Fruit fly (Drosophila melanogaster): ENCODE measurements around the gene CG14937.
A peak's percentile ranks its signal among the peaks of the same experiment; 100 is the strongest.

CG14937 gene

DNA sequence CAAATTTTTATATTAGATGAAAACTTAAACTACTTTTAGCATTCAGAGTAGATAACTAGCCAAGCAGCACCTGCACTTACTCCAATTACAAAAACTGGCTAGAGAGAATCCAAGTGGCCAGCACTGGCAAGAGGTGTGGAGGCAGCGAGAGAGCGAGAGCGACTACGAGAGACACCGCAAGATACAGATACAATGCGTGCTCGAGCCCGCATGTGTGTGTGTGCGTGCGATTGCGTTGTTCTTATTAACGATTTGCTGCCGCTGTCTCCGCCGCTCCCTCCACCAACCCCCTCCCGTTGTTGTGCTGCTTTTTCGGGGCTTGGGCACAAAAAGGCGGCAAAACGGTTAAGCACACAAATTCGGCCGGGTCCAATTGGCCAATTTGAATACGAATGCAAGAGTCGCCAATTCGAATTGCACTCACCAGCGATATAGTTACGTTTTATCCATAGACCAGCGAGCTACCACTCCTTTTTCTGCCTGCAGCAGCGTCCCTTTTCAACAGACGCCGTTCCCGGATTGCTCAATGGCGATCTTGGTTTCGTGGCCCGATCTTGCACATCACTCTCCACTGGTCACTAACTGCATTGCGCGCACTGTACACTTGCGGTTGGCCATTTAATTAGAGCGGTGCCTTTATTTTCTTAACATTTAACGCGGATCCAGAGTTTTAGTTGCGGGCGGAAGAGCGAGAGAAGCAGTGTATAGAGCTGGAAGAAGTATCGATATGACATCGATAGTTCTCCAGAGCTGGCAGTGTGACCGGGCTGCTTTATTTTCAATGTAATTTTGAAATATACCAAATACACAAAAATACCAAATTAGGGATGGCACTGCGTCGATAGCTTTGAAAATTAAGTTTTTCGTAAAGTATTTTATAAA lies 15.1 kb upstream of the CG14937 start, which contains the start of gene crol (continued):
- peak; percentile 47 for TF ChIP-seq Lpt (GFP tag; optimal IDR thresholded peaks at IDR 0.05)
- TF ChIP-seq CG8119 (GFP tag; IDR thresholded peaks at IDR 0.05), result no peak; the same call in 2 of the 3 replicates
- no peak for TF ChIP-seq Met (GFP tag; optimal IDR thresholded peaks at IDR 0.05)
- TF ChIP-seq CG1621 (tag; optimal IDR thresholded peaks at IDR 0.05), result peak; percentile 42
- TF ChIP-seq OdsH (GFP tag; optimal IDR thresholded peaks at IDR 0.05), result peak; percentile 15
- no peak for TF ChIP-seq CG3919 (GFP tag; optimal IDR thresholded peaks at IDR 0.05)
- TF ChIP-seq Eip75B (GFP tag; optimal IDR thresholded peaks at IDR 0.05), result no peak
- no peak for TF ChIP-seq net (GFP tag; optimal IDR thresholded peaks at IDR 0.05)
- TF ChIP-seq Hr4 (GFP tag; optimal IDR thresholded peaks at IDR 0.05), result no peak
- TF ChIP-seq Smox (GFP tag; optimal IDR thresholded peaks at IDR 0.05), result no peak

DNA sequence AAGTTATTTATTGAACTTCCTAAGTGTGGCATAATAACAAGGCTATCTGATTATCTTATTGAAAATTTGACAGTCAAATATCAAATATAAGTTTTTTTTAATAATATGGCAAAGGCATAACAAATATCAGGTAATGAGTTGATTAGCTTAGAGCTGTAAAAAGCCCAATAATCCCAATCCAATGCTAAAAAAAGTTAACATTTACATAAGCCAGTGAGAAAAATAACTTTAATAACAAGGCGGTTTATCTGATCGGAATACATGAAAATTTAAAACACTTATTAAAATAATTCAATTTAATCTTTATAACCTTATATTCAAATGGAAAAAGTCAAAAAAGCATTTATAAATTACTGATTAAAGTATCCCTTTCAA lies 14.4 kb upstream of the CG14937 start:
- TF ChIP-seq CG6276 (GFP tag; optimal IDR thresholded peaks at IDR 0.05), result no peak
- TF ChIP-seq Hr4 (GFP tag; optimal IDR thresholded peaks at IDR 0.05), result peak; percentile 6
- no peak for TF ChIP-seq Lpt (GFP tag; optimal IDR thresholded peaks at IDR 0.05)
- no peak for TF ChIP-seq dsx (GFP tag; optimal IDR thresholded peaks at IDR 0.05; ENCODE audit: poor library complexity, severe bottlenecking)
- peak; percentile 1 for TF ChIP-seq fd59A (GFP tag; optimal IDR thresholded peaks at IDR 0.05)
- peak; percentile 25 for TF ChIP-seq CG32006 (GFP tag; optimal IDR thresholded peaks at IDR 0.05)
- no peak for TF ChIP-seq CG1621 (tag; optimal IDR thresholded peaks at IDR 0.05)
- TF ChIP-seq fkh (GFP tag; optimal IDR thresholded peaks at IDR 0.05), result no peak
- no peak for TF ChIP-seq spab (GFP tag; optimal IDR thresholded peaks at IDR 0.05)
- TF ChIP-seq Smox (GFP tag; optimal IDR thresholded peaks at IDR 0.05), result peak; percentile 23
- no peak for TF ChIP-seq CG9139 (GFP tag; optimal IDR thresholded peaks at IDR 0.05)
- no peak for TF ChIP-seq CG8632 (GFP tag; optimal IDR thresholded peaks at IDR 0.05)
- TF ChIP-seq Eip75B (GFP tag; optimal IDR thresholded peaks at IDR 0.05), result no peak
- TF ChIP-seq svp (GFP tag), result no peak

DNA sequence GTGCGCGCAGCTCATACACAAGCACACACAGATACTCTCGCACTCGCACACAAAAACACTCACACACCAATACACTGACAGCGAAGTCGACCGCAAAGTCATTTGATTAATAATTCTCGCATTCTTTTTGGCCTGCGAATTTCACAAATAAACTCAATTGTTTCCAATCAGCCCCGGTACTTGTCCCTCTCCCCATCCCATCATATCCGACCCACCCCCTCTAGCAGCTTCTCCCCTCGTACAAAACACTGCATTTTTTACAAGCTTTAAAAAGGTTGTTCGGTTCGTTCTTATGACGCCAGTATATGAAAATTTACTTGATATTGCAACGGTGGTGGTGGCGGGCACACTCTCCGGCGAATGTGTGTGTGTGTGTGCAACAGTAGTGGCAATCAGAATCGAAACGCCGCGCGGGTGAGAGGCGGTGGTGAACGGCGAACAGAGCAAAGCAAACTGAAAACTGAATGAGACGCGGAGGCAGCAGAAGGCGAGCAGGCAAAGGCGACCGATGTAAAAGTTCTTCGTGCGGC lies 13.9 kb upstream of the CG14937 start:
- TF ChIP-seq pdm3 (GFP tag; optimal IDR thresholded peaks at IDR 0.05) (peak; percentile 2), Sox14 (GFP tag; optimal IDR thresholded peaks at IDR 0.05) (peak; percentile 65), Hr39 (GFP tag; optimal IDR thresholded peaks at IDR 0.05) (no peak), CG6808 (GFP tag; optimal IDR thresholded peaks at IDR 0.05) (peak; percentile 5), fkh (GFP tag; optimal IDR thresholded peaks at IDR 0.05) (peak; percentile 42), Sox102F (GFP tag; optimal IDR thresholded peaks at IDR 0.05) (peak; percentile 2), CG9139 (GFP tag; optimal IDR thresholded peaks at IDR 0.05) (peak; percentile 59), CG15336 (GFP tag; IDR thresholded peaks at IDR 0.05) (no peak; the same call in 1 of the 2 replicates), net (GFP tag; optimal IDR thresholded peaks at IDR 0.05) (peak; percentile 35), CG6163 (GFP tag; IDR thresholded peaks at IDR 0.05) (peak; percentile 85), Hr38 (GFP tag; optimal IDR thresholded peaks at IDR 0.05) (no peak), esn (GFP tag; optimal IDR thresholded peaks at IDR 0.05) (peak; percentile 8), acj6 (GFP tag; optimal IDR thresholded peaks at IDR 0.05) (no peak), svp (GFP tag) (peak; percentile 94), CG10669 (GFP tag; optimal IDR thresholded peaks at IDR 0.05) (no peak), ss (GFP tag; optimal IDR thresholded peaks at IDR 0.05) (peak; percentile 51 to 73), Met (GFP tag; optimal IDR thresholded peaks at IDR 0.05) (peak; percentile 13), topi (GFP tag; optimal IDR thresholded peaks at IDR 0.05) (no peak), CG1621 (tag; optimal IDR thresholded peaks at IDR 0.05) (peak; percentile 78), CG7368 (GFP tag; optimal IDR thresholded peaks at IDR 0.05) (peak; percentile 13), Eip78C (GFP tag) (peak; percentile 24), dsx (GFP tag; optimal IDR thresholded peaks at IDR 0.05; ENCODE audit: poor library complexity, severe bottlenecking) (peak; percentile 65), CG6854 (GFP tag; optimal IDR thresholded peaks at IDR 0.05) (peak; percentile 77), eg (GFP tag; IDR thresholded peaks at IDR 0.05) (peak; percentile 63), Hr4 (GFP tag; optimal IDR thresholded peaks at IDR 0.05) (peak; percentile 5), CG8319 (GFP tag; optimal IDR thresholded peaks at IDR 0.05) (no peak), lz (GFP tag; optimal IDR thresholded peaks at IDR 0.05) (peak; percentile 17), CG8119 (GFP tag; IDR thresholded peaks at IDR 0.05) (0 out of 3 replicates have a peak, but pooled peaks have one; percentile 43), Ets96B (tag; optimal IDR thresholded peaks at IDR 0.05) (peak; percentile 16), CG11902 (GFP tag; optimal IDR thresholded peaks at IDR 0.05) (no peak), Lpt (GFP tag; optimal IDR thresholded peaks at IDR 0.05) (peak; percentile 64), CG3919 (GFP tag; optimal IDR thresholded peaks at IDR 0.05) (peak; percentile 39), Blimp-1 (GFP tag; optimal IDR thresholded peaks at IDR 0.05) (peak; percentile 1), Eip75B (GFP tag; optimal IDR thresholded peaks at IDR 0.05) (peak; percentile 0), CG11762 (GFP tag; optimal IDR thresholded peaks at IDR 0.05; ENCODE audit: insufficient read depth) (no peak), CG34406 (GFP tag; optimal IDR thresholded peaks at IDR 0.05) (no peak)

Data from whole organism, prepupa.